Fruit fly (Drosophila melanogaster) whole organism, embryonic: Measurements from ENCODE around the gene fzy.
A peak's percentile ranks its signal among the peaks of the same experiment; 100 is the strongest.

ENCODE experiments used
- Blimp-1 ChIP-seq: fragments of 200-800 bp; sonication (Bioruptor generic); optimal IDR thresholded peaks from 3 replicates; lab custom pipeline; 2018; ENCODE audit warnings: missing biosample characterization, missing genetic modification characterization, mild to moderate bottlenecking, moderate library complexity, missing genetic modification reagents
- BtbVII ChIP-seq: fragments of 200-800 bp; sonication (Bioruptor generic); optimal IDR thresholded peaks from 3 replicates; lab custom pipeline; 2017; ENCODE audit warnings: missing biosample characterization, mild to moderate bottlenecking, missing genetic modification characterization
- CG10147 ChIP-seq: fragments of 200-800 bp; sonication (Bioruptor generic); optimal IDR thresholded peaks from 2 replicates; lab custom pipeline; 2019; ENCODE audit warnings: missing biosample characterization, mild to moderate bottlenecking, missing genetic modification characterization, moderate library complexity
- CG1024 ChIP-seq: fragments of 200-800 bp; sonication (Bioruptor generic); IDR thresholded peaks from 2 replicates; pipeline ENCODE4 v1.3.6; 2022; ENCODE audit warnings: missing biosample characterization, missing genetic modification characterization
- CG10543 ChIP-seq: fragments of 200-800 bp; sonication (Bioruptor generic); optimal IDR thresholded peaks from 3 replicates; lab custom pipeline; 2017; ENCODE audit warnings: missing biosample characterization, mild to moderate bottlenecking, missing genetic modification characterization, moderate library complexity
- CG12155 ChIP-seq: fragments of 200-800 bp; sonication (Bioruptor generic); optimal IDR thresholded peaks from 3 replicates; lab custom pipeline; 2016; ENCODE audit warnings: missing biosample characterization, missing genetic modification characterization
- CG12236 ChIP-seq: fragments of 200-800 bp; sonication (Bioruptor generic); optimal IDR thresholded peaks from 2 replicates; lab custom pipeline; 2016; ENCODE audit warnings: missing biosample characterization, missing genetic modification characterization
- CG12942 ChIP-seq: fragments of 200-800 bp; sonication (Bioruptor generic); optimal IDR thresholded peaks from 3 replicates; lab custom pipeline; 2016; ENCODE audit warnings: missing biosample characterization, missing genetic modification characterization
- CG14667 ChIP-seq: fragments of 200-800 bp; sonication (Bioruptor generic); IDR thresholded peaks from 2 replicates; pipeline ENCODE4 v1.3.6; 2022; ENCODE audit warnings: missing biosample characterization, missing genetic modification characterization
- CG15514 ChIP-seq: fragments of 200-800 bp; sonication (Bioruptor generic); optimal IDR thresholded peaks from 3 replicates; lab custom pipeline; 2017; ENCODE audit warnings: missing biosample characterization, missing genetic modification characterization, mild to moderate bottlenecking, moderate library complexity, missing genetic modification reagents
- CG18599 ChIP-seq: fragments of 200-800 bp; sonication (Bioruptor generic); optimal IDR thresholded peaks from 3 replicates; lab custom pipeline; 2017; ENCODE audit warnings: missing biosample characterization, missing genetic modification characterization, mild to moderate bottlenecking, moderate library complexity, missing genetic modification reagents
- CG2889 ChIP-seq: fragments of 200-800 bp; sonication (Bioruptor generic); IDR thresholded peaks from 3 replicates; pipeline ENCODE4 v1.3.6; 2022; ENCODE audit warnings: missing biosample characterization, missing genetic modification characterization
- CG31365 ChIP-seq: fragments of 200-800 bp; sonication (Bioruptor generic); optimal IDR thresholded peaks from 2 replicates; lab custom pipeline; 2018; ENCODE audit warnings: missing biosample characterization, mild to moderate bottlenecking, missing genetic modification characterization
- CG32532 ChIP-seq: fragments of 200-800 bp; sonication (Bioruptor generic); IDR thresholded peaks from 2 replicates; pipeline ENCODE4 v1.3.6; 2022; ENCODE audit warnings: missing biosample characterization, missing genetic modification characterization
- CG33213 ChIP-seq: fragments of 200-800 bp; sonication (Bioruptor generic); optimal IDR thresholded peaks from 3 replicates; lab custom pipeline; 2016; ENCODE audit warnings: missing biosample characterization, missing genetic modification characterization
- CG3847 ChIP-seq: fragments of 200-800 bp; sonication (Bioruptor generic); IDR thresholded peaks from 2 replicates; pipeline ENCODE4 v1.3.6; 2022; ENCODE audit warnings: missing biosample characterization, missing genetic modification characterization
- CG4282 ChIP-seq: fragments of 200-800 bp; sonication (Bioruptor generic); optimal IDR thresholded peaks from 2 replicates; lab custom pipeline; 2016; ENCODE audit warnings: missing biosample characterization, missing genetic modification characterization
- CG4360 ChIP-seq: fragments of 200-800 bp; sonication (Bioruptor generic); IDR thresholded peaks from 2 replicates; pipeline ENCODE4 v1.3.6; 2022; ENCODE audit warnings: missing biosample characterization, missing genetic modification characterization
- CG43689 ChIP-seq: fragments of 200-800 bp; sonication (Bioruptor generic); IDR thresholded peaks from 2 replicates; pipeline ENCODE4 v1.3.6; 2022; ENCODE audit warnings: missing biosample characterization, missing genetic modification characterization
- CG6765 ChIP-seq: fragments of 200-800 bp; sonication (Bioruptor generic); optimal IDR thresholded peaks from 3 replicates; lab custom pipeline; 2017; ENCODE audit warnings: missing biosample characterization, mild to moderate bottlenecking, missing genetic modification characterization
- CG9727 ChIP-seq: fragments of 200-800 bp; sonication (Bioruptor generic); optimal IDR thresholded peaks from 3 replicates; lab custom pipeline; 2017; ENCODE audit warnings: missing biosample characterization, mild to moderate bottlenecking, missing genetic modification characterization
- Camta ChIP-seq: fragments of 200-800 bp; sonication (Bioruptor generic); optimal IDR thresholded peaks from 2 replicates; lab custom pipeline; 2016; ENCODE audit warnings: missing biosample characterization, missing genetic modification characterization
- CrebB ChIP-seq: fragments of 200-800 bp; sonication (Bioruptor generic); optimal IDR thresholded peaks from 3 replicates; lab custom pipeline; 2018; ENCODE audit warnings: missing biosample characterization, mild to moderate bottlenecking, missing genetic modification characterization
- D19A ChIP-seq: fragments of 200-800 bp; optimal IDR thresholded peaks from 3 replicates; lab custom pipeline; 2019; ENCODE audit warnings: missing biosample characterization, mild to moderate bottlenecking, missing genetic modification characterization, moderate library complexity
- Dbx ChIP-seq: fragments of 200-800 bp; sonication (Bioruptor generic); IDR thresholded peaks from 3 replicates; pipeline ENCODE4 v1.3.6; 2022; ENCODE audit warnings: missing biosample characterization, missing genetic modification characterization
- Ets65A ChIP-seq: fragments of 200-800 bp; sonication (Bioruptor generic); peaks from one replicate; lab custom pipeline; 2016; ENCODE audit warnings: missing biosample characterization, missing genetic modification characterization
- Ets97D ChIP-seq: fragments of 200-800 bp; sonication (Bioruptor generic); optimal IDR thresholded peaks from 3 replicates; lab custom pipeline; 2016; ENCODE audit warnings: missing biosample characterization, missing genetic modification characterization
- Hsf ChIP-seq: fragments of 200-800 bp; sonication (Bioruptor generic); optimal IDR thresholded peaks from 3 replicates; lab custom pipeline; 2016; ENCODE audit warnings: missing biosample characterization, missing genetic modification characterization
- Nf-YB ChIP-seq: fragments of 200-800 bp; sonication (Bioruptor generic); optimal IDR thresholded peaks from 3 replicates; lab custom pipeline; 2019; ENCODE audit warnings: missing biosample characterization, mild to moderate bottlenecking, missing genetic modification characterization, moderate library complexity
- Optix ChIP-seq: fragments of 200-800 bp; sonication (Bioruptor generic); IDR thresholded peaks from 3 replicates; pipeline ENCODE4 v1.3.6; 2022; ENCODE audit warnings: missing biosample characterization, missing genetic modification characterization
- Trl ChIP-seq, 3 experiments: fragments of >200 bp in 2 of 3; fragments of 200-800 bp in 1 of 3; sonication (Bioruptor generic) in 1 of 3; optimal IDR thresholded peaks; 2 replicates in 1 of 3; 3 replicates in 2 of 3; lab custom pipeline; 2016 to 2017; ENCODE audit warnings: missing biosample characterization in 1 of 3, missing genetic modification characterization in 1 of 3
- Xrp1 ChIP-seq: fragments of 200-800 bp; sonication (Bioruptor generic); IDR thresholded peaks from 2 replicates; pipeline ENCODE4 v1.3.6; 2022; ENCODE audit warnings: missing biosample characterization, missing genetic modification characterization
- az2 ChIP-seq: fragments of 200-800 bp; sonication (Bioruptor generic); optimal IDR thresholded peaks from 3 replicates; lab custom pipeline; 2016; ENCODE audit warnings: missing biosample characterization, missing genetic modification characterization
- bigmax ChIP-seq: fragments of 200-800 bp; sonication (Bioruptor generic); optimal IDR thresholded peaks from 2 replicates; lab custom pipeline; 2018; ENCODE audit warnings: missing biosample characterization, mild to moderate bottlenecking, missing genetic modification characterization
- croc ChIP-seq: fragments of 200-800 bp; sonication (Bioruptor generic); conservative IDR thresholded peaks from 3 replicates; pipeline ENCODE4 v1.3.6; 2022; ENCODE audit warnings: missing biosample characterization, missing genetic modification characterization
- dmrt99B ChIP-seq: fragments of 200-800 bp; sonication (Bioruptor generic); optimal IDR thresholded peaks from 2 replicates; lab custom pipeline; 2018; ENCODE audit warnings: missing biosample characterization, mild to moderate bottlenecking, missing genetic modification characterization, moderate library complexity
- esg ChIP-seq: fragments of 200-800 bp; sonication (Bioruptor generic); conservative IDR thresholded peaks from 2 replicates; pipeline ENCODE4 v1.3.6; 2022; ENCODE audit warnings: missing biosample characterization, missing genetic modification characterization
- gcm ChIP-seq: fragments of 200-800 bp; sonication (Bioruptor generic); optimal IDR thresholded peaks from 2 replicates; lab custom pipeline; 2019; ENCODE audit warnings: missing biosample characterization, mild to moderate bottlenecking, missing genetic modification characterization, moderate library complexity
- nom ChIP-seq: fragments of 200-800 bp; sonication (Bioruptor generic); optimal IDR thresholded peaks from 2 replicates; lab custom pipeline; 2017; ENCODE audit warnings: missing biosample characterization, missing genetic modification characterization, mild to moderate bottlenecking, moderate library complexity, missing genetic modification reagents
- odd ChIP-seq: fragments of 200-800 bp; sonication (Bioruptor generic); optimal IDR thresholded peaks from 2 replicates; lab custom pipeline; 2017; ENCODE audit warnings: missing biosample characterization, mild to moderate bottlenecking, missing genetic modification characterization
- onecut ChIP-seq: fragments of 200-800 bp; sonication (Bioruptor generic); IDR thresholded peaks from 2 replicates; pipeline ENCODE4 v1.3.6; 2022; ENCODE audit warnings: missing biosample characterization, missing genetic modification characterization
- org-1 ChIP-seq: fragments of 200-800 bp; sonication (Bioruptor generic); optimal IDR thresholded peaks from 2 replicates; lab custom pipeline; 2017; ENCODE audit warnings: missing biosample characterization, missing genetic modification characterization
- otp ChIP-seq: fragments of 200-800 bp; sonication (Bioruptor generic); IDR thresholded peaks from 3 replicates; pipeline ENCODE4, ENCODE4 v1.3.6; 2022; ENCODE audit warnings: missing biosample characterization, missing genetic modification characterization
- pzg ChIP-seq: fragments of 200-800 bp; sonication (Bioruptor generic); optimal IDR thresholded peaks from 3 replicates; lab custom pipeline; 2018; ENCODE audit warnings: missing biosample characterization, mild to moderate bottlenecking, missing genetic modification characterization, moderate library complexity
- scrt ChIP-seq: fragments of 200-800 bp; sonication (Bioruptor generic); optimal IDR thresholded peaks from 2 replicates; lab custom pipeline; 2018; ENCODE audit warnings: missing biosample characterization, mild to moderate bottlenecking, missing genetic modification characterization, moderate library complexity
- sisA ChIP-seq: fragments of 200-800 bp; sonication (Bioruptor generic); IDR thresholded peaks from 2 replicates; pipeline ENCODE4 v1.3.6; 2022; ENCODE audit warnings: missing biosample characterization, missing genetic modification characterization
- so ChIP-seq: fragments of 200-800 bp; sonication (Bioruptor generic); IDR thresholded peaks from 3 replicates; pipeline ENCODE4 v1.3.6; 2022; ENCODE audit warnings: missing biosample characterization, missing genetic modification characterization
- vvl ChIP-seq: fragments of 200-800 bp; sonication (Bioruptor generic); IDR thresholded peaks from 2 replicates; pipeline ENCODE4 v1.3.6; 2022; ENCODE audit warnings: missing biosample characterization, missing genetic modification characterization
- yki ChIP-seq: fragments of >200 bp; optimal IDR thresholded peaks from 3 replicates; lab custom pipeline; 2018

Gene fzy

dm6 chr2L:16299466-16300311, 11.1 kb upstream of the fzy start, which contains the start of the genes heix and CG17328 (continued):
- TF ChIP-seq CG3847 (peak; percentile 69; the same call in 1 of the 2 replicates), Ets97D (GFP tag; lab: Kevin White, UChicago) (peak; percentile 74), odd (peak; percentile 19), CG12236 (GFP tag; lab: Kevin White, UChicago) (no peak), onecut (GFP tag; lab: Robert Waterston, UW) (peak; percentile 8; the same call in 1 of the 2 replicates), CrebB (tag; lab: Kevin White, UChicago) (peak; percentile 23), CG2889 (no peak), CG18599 (GFP tag; lab: Kevin White, UChicago) (peak; percentile 72), CG43689 (GFP tag; lab: Robert Waterston, UW) (no peak), CG4282 (no peak), dmrt99B (tag; lab: Kevin White, UChicago) (no peak), CG31365 (tag; lab: Kevin White, UChicago) (no peak), nom (peak; percentile 25), so (GFP tag; lab: Robert Waterston, UW) (no peak), CG12155 (GFP tag; lab: Kevin White, UChicago) (peak; percentile 58), az2 (GFP tag; lab: Kevin White, UChicago) (peak; percentile 78), sisA (GFP tag; lab: Robert Waterston, UW) (peak; percentile 80), BtbVII (GFP tag; lab: Kevin White, UChicago) (peak; percentile 39), CG33213 (peak; percentile 38), bigmax (no peak), yki (no peak), Xrp1 (peak; percentile 47; the same call in 1 of the 2 replicates), CG12942 (GFP tag; lab: Kevin White, UChicago) (peak; percentile 57), Ets65A (GFP tag; lab: Kevin White, UChicago) (no peak), croc (GFP tag; lab: Robert Waterston, UW) (peak; percentile 29; the same call in 1 of the 3 replicates), CG10543 (GFP tag; lab: Kevin White, UChicago) (peak; percentile 61), Nf-YB (GFP tag; lab: Kevin White, UChicago) (peak; percentile 43), Camta (peak; percentile 49), CG10147 (GFP tag; lab: Kevin White, UChicago) (no peak), Trl (optimal IDR thresholded peaks at IDR 0.05; lab: Kevin White, UChicago) (peak; percentile 88 to 89), Trl (GFP tag; optimal IDR thresholded peaks at IDR 0.05; lab: Kevin White, UChicago) (peak; percentile 48), CG14667 (GFP tag; lab: Robert Waterston, UW) (no peak; the same call in 1 of the 2 replicates), vvl (GFP tag; lab: Robert Waterston, UW) (peak; percentile 73), CG4360 (GFP tag; lab: Robert Waterston, UW) (no peak), CG15514 (peak; percentile 43), Dbx (GFP tag; lab: Robert Waterston, UW) (peak; percentile 64), otp (GFP tag; lab: Robert Waterston, UW) (no peak; the same call in 1 of the 3 replicates), CG1024 (GFP tag; lab: Robert Waterston, UW) (peak; percentile 64; the same call in 1 of the 2 replicates), D19A (tag; lab: Kevin White, UChicago) (no peak), scrt (peak; percentile 37), Hsf (GFP tag; lab: Kevin White, UChicago) (peak; percentile 76), pzg (GFP tag; lab: Kevin White, UChicago) (peak; percentile 61), CG6765 (no peak), esg (GFP tag; lab: Robert Waterston, UW) (peak; percentile 59), CG9727 (GFP tag; lab: Kevin White, UChicago) (peak; percentile 77), CG32532 (peak; percentile 82; the same call in 1 of the 2 replicates), gcm (GFP tag; lab: Kevin White, UChicago) (peak; percentile 30), Optix (GFP tag; lab: Robert Waterston, UW) (no peak), org-1 (peak; percentile 20), Blimp-1 (GFP tag; lab: Kevin White, UChicago) (peak; percentile 50)
